Worm (Caenorhabditis elegans) whole organism, L1 larva: ENCODE results near the gene F59E11.7.

Experiments
- elt-3 ChIP-seq, 6 experiments: fragments of 150-350 bp in 1 of 6; sonication (generic microtip); optimal IDR thresholded peaks; 2 replicates each; lab custom pipeline; 2017 to 2018; ENCODE audit warnings: missing biosample characterization in 6 of 6, missing genetic modification characterization in 6 of 6, inconsistent platforms in 1 of 6
- grh-1 ChIP-seq: fragments of 200-800 bp; sonication (Bioruptor generic); IDR thresholded peaks from 2 replicates; pipeline ENCODE4 v1.3.6; 2022; ENCODE audit warnings: missing genetic modification reagents, missing genetic modification characterization, missing compliant biosample characterization
- hlh-17 ChIP-seq: fragments of 200-800 bp; sonication (Bioruptor generic); optimal IDR thresholded peaks from 2 replicates; lab custom pipeline; 2018; ENCODE audit warnings: missing genetic modification characterization, mild to moderate bottlenecking, missing compliant biosample characterization, moderate library complexity, borderline replicate concordance
- nhr-237 ChIP-seq: fragments of 150-350 bp; optimal IDR thresholded peaks from 2 replicates; lab custom pipeline; 2014; ENCODE audit warnings: missing biosample characterization, missing genetic modification characterization
- nhr-28 ChIP-seq: fragments of 150-350 bp; optimal IDR thresholded peaks from 2 replicates; lab custom pipeline; 2014; ENCODE audit warnings: missing biosample characterization, missing genetic modification characterization
- nhr-71 ChIP-seq: sonication (generic microtip); optimal IDR thresholded peaks from 2 replicates; lab custom pipeline; 2016; ENCODE audit warnings: mild to moderate bottlenecking, missing genetic modification characterization, moderate library complexity, missing compliant biosample characterization
- nhr-76 ChIP-seq: sonication (generic microtip); optimal IDR thresholded peaks from 2 replicates; lab custom pipeline; 2017; ENCODE audit warnings: missing biosample characterization, missing genetic modification characterization
- pag-3 ChIP-seq: sonication (generic microtip); optimal IDR thresholded peaks from 2 replicates; lab custom pipeline; 2017; ENCODE audit warnings: missing genetic modification characterization, mild to moderate bottlenecking, missing compliant biosample characterization, antibody characterized with exemption, borderline replicate concordance; ENCODE audit not compliant: insufficient read depth
- snpc-4 ChIP-seq: fragments of 150-350 bp; optimal IDR thresholded peaks from 2 replicates; lab custom pipeline; 2014; ENCODE audit warnings: missing biosample characterization, missing genetic modification characterization
- unc-130 ChIP-seq: fragments of 150-350 bp; optimal IDR thresholded peaks from 2 replicates; lab custom pipeline; 2017; ENCODE audit warnings: missing biosample characterization, missing genetic modification characterization, inconsistent platforms

DNA sequence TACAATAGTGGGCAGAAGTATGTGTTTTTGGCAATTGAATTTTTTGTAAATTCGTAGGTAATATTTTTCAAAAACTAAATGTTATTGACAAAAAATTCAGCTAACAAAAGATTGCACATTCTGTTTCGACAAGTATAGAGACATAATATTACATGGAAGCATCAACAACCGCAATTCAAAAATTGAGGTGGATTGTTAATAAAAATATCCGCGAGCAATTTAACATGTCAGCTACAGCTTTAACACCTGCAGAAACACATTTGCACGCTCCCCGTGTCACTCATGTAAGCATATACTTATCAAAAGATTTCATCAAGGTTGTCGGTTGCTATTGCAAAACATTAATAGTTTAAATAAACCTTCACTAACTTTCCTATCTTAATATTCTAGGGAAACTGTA, 45.6 kb downstream of the F59E11.7 start, which contains the start of gene srsx-34:
- no peak for TF ChIP-seq nhr-28 (tag; lab: Kevin White, UChicago)
- TF ChIP-seq nhr-71 (tag; lab: Kevin White, UChicago): no peak
- TF ChIP-seq elt-3 (tag; optimal IDR thresholded peaks at IDR 0.05; lab: Kevin White, UChicago): no peak
- no peak for TF ChIP-seq hlh-17 (GFP tag; lab: Kevin White, UChicago)
- no peak for TF ChIP-seq snpc-4
- TF ChIP-seq unc-130 (tag; lab: Kevin White, UChicago): no peak
- no peak for TF ChIP-seq pag-3 (tag; lab: Kevin White, UChicago)
- TF ChIP-seq grh-1 (GFP tag; lab: Robert Waterston, UW): no peak
- TF ChIP-seq nhr-237: no peak
- no peak for TF ChIP-seq nhr-76 (tag; lab: Kevin White, UChicago)
